Worm (Caenorhabditis elegans) whole organism, early embryonic: Measurements from ENCODE around the gene clec-40.

Experiments used
- aly-1 ChIP-seq: sonication (generic microtip); optimal IDR thresholded peaks from 2 replicates; lab custom pipeline; 2016; ENCODE audit warnings: missing genetic modification characterization, missing compliant biosample characterization
- flt-1 ChIP-seq: fragments of 200-800 bp; sonication (Bioruptor generic); IDR thresholded peaks from 2 replicates; pipeline ENCODE4 v1.3.6; 2022; ENCODE audit warnings: missing genetic modification characterization, missing compliant biosample characterization
- hmg-4 ChIP-seq: fragments of 200-800 bp; sonication (Bioruptor generic); optimal IDR thresholded peaks from 2 replicates; lab custom pipeline; 2018; ENCODE audit warnings: mild to moderate bottlenecking, missing genetic modification characterization, missing compliant biosample characterization
- sea-1 ChIP-seq: fragments of 200-800 bp; sonication (Bioruptor generic); conservative IDR thresholded peaks from 2 replicates; pipeline ENCODE4 v1.3.6; 2022; ENCODE audit warnings: missing genetic modification characterization, missing compliant biosample characterization

- no peak for TF ChIP-seq flt-1 (GFP tag; lab: Robert Waterston, UW)
- no peak for TF ChIP-seq sea-1 (GFP tag; lab: Robert Waterston, UW)
- TF ChIP-seq hmg-4 (GFP tag; lab: Kevin White, UChicago): no peak
- TF ChIP-seq aly-1: no peak
These were observed 25.6 kb downstream of the clec-40 start, which contains the start of gene T20B3.1 for ce11 chrV:16815261-16815660.
